Worm (Caenorhabditis elegans): ENCODE results near the gene sphr-1.
A peak's percentile ranks its signal among the peaks of the same experiment; 100 is the strongest.

DNA sequence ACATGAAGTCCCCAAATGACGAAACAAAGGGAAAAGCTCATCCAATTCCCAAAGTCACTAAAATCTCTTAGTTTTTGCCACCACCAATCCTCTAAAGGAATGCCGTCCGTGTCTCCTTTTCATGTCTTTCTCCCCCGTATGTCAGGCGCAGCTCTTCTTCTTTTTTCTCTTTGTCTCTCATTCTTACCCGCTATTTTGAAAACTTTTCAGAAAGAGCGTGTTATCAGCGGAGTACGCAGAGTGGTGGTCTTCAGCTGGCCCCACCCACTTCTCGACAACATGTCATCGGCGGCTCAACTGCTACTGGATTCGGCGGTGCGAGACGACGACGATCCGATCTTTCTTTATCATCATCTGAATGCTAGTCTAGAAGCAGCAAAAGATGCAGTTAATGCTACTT, at the start of gene sphr-1:
- TF ChIP-seq ama-1 (optimal IDR thresholded peaks at IDR 0.05) (no peak), fkh-10 (GFP tag; optimal IDR thresholded peaks at IDR 0.05) (no peak), nfya-1 (tag; optimal IDR thresholded peaks at IDR 0.05; ENCODE audit: insufficient read depth) (peak; percentile 32), fos-1 (tag; optimal IDR thresholded peaks at IDR 0.05) (no peak), nhr-28 (tag; optimal IDR thresholded peaks at IDR 0.05) (no peak), nhr-77 (tag; optimal IDR thresholded peaks at IDR 0.05) (no peak), eor-1 (tag; optimal IDR thresholded peaks at IDR 0.05) (no peak)
